Worm (Caenorhabditis elegans): ENCODE measurements around the gene H39E23.2.

DNA sequence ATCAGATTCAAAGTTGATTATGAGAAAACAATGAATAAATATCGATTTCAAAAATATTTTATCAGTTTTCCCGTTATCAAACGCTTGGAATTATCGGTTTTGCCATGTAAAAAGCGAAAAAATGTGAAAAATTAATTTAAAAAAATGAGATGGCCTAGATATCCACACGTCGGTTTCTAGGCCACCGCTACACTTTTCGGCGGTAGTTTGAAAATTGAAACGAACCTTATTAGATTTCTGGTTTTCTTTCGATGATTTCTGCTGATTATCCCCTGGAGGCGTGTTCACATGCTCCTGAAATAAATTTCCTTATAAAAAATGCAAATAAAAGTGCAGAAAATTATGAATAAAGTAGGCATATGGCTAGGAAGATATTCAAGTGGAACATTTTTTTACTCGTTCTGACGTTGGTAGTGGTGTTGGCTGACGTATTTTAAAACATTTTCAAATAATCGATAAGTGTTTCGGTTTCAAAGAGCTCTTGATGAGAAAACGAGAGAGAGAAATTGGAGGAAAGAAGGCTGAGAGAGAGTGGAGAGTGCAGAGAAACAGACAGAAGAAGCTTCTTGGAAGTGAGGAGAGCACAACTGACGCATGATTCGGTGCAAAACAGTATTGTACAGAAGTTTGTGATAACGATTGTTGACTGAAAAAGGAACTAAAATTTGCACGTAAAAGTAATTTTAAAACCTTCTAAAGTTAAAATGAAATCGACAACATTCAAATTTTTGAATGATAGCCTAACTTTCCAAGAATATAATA is 23.0 kb downstream of the H39E23.2 start:
- peak; percentile 16 for TF ChIP-seq ces-1 (GFP tag; optimal IDR thresholded peaks at IDR 0.05)
- TF ChIP-seq pha-4 (tag; optimal IDR thresholded peaks at IDR 0.05) = no peak
- TF ChIP-seq zip-8 (tag; optimal IDR thresholded peaks at IDR 0.05) = no peak
- TF ChIP-seq ceh-43 (GFP tag; optimal IDR thresholded peaks at IDR 0.05) = no peak
- TF ChIP-seq unc-62 (GFP tag; optimal IDR thresholded peaks at IDR 0.05) = no peak
- TF ChIP-seq elt-3 (tag; optimal IDR thresholded peaks at IDR 0.05) = no peak
- no peak for TF ChIP-seq blmp-1 (tag; optimal IDR thresholded peaks at IDR 0.05)
- no peak for TF ChIP-seq unc-120 (tag; optimal IDR thresholded peaks at IDR 0.05; ENCODE audit: poor library complexity, severe bottlenecking)
- no peak for TF ChIP-seq nhr-237 (tag; optimal IDR thresholded peaks at IDR 0.05)
- no peak for TF ChIP-seq flh-1 (GFP tag; optimal IDR thresholded peaks at IDR 0.05)

Data from whole organism, mixed stage, embryonic.